Fruit fly (Drosophila melanogaster) whole organism, wandering third instar larva: ENCODE results near the gene CG32985.
A peak's percentile ranks its signal among the peaks of the same experiment; 100 is the strongest.

Experiments
- CG9705 ChIP-seq: fragments of 200-800 bp; sonication (Bioruptor generic); optimal IDR thresholded peaks from 2 replicates; lab custom pipeline; 2018; ENCODE audit warnings: missing biosample characterization, mild to moderate bottlenecking, missing genetic modification characterization
- CrebA ChIP-seq: fragments of 200-800 bp; sonication (Bioruptor generic); optimal IDR thresholded peaks from 2 replicates; lab custom pipeline; 2016; ENCODE audit warnings: missing biosample characterization, mild to moderate bottlenecking, missing genetic modification characterization, borderline replicate concordance
- Dfd ChIP-seq: fragments of >200 bp; optimal IDR thresholded peaks from 2 replicates; lab custom pipeline; 2017; ENCODE audit warnings: missing biosample characterization, missing genetic modification characterization
- Dif ChIP-seq: fragments of 200-275, 200-300 bp; sonication (Bioruptor generic); optimal IDR thresholded peaks from 2 replicates; lab custom pipeline; 2018; ENCODE audit warnings: missing biosample characterization, missing genetic modification characterization; ENCODE audit not compliant: partially characterized antibody
- GATAd ChIP-seq: sonication (Bioruptor generic); optimal IDR thresholded peaks from 2 replicates; lab custom pipeline; 2016; ENCODE audit warnings: missing biosample characterization, missing genetic modification characterization
- HLH106 ChIP-seq: fragments of 200-800 bp; optimal IDR thresholded peaks from 3 replicates; lab custom pipeline; 2019; ENCODE audit warnings: missing biosample characterization, mild to moderate bottlenecking, missing genetic modification characterization, moderate library complexity
- Hnf4 ChIP-seq: fragments of 200-800 bp; sonication (Bioruptor generic); optimal IDR thresholded peaks from 2 replicates; lab custom pipeline; 2016; ENCODE audit warnings: missing biosample characterization, mild to moderate bottlenecking, missing genetic modification characterization
- Hr83 ChIP-seq: fragments of 200-300 bp; sonication (Bioruptor generic); optimal IDR thresholded peaks from 2 replicates; lab custom pipeline; 2016; ENCODE audit warnings: missing biosample characterization, mild to moderate bottlenecking, missing genetic modification characterization, moderate library complexity; ENCODE audit not compliant: poor library complexity, severe bottlenecking
- Jra ChIP-seq: sonication (Bioruptor generic); optimal IDR thresholded peaks from 2 replicates; lab custom pipeline; 2016; ENCODE audit warnings: missing biosample characterization, missing genetic modification characterization
- Mio ChIP-seq: sonication (Bioruptor generic); optimal IDR thresholded peaks from 2 replicates; lab custom pipeline; 2016; ENCODE audit warnings: missing biosample characterization, missing genetic modification characterization
- Myc ChIP-seq: fragments of >200 bp; optimal IDR thresholded peaks from 2 replicates; lab custom pipeline; 2017
- N ChIP-seq: fragments of >200 bp; optimal IDR thresholded peaks from 2 replicates; lab custom pipeline; 2018; ENCODE audit warnings: missing biosample characterization, missing external identifiers, missing genetic modification characterization
- OdsH ChIP-seq: fragments of 200-800 bp; sonication (Bioruptor generic); optimal IDR thresholded peaks from 2 replicates; lab custom pipeline; 2016; ENCODE audit warnings: missing biosample characterization, mild to moderate bottlenecking, missing genetic modification characterization
- Sp1 ChIP-seq: fragments of 200-800 bp; sonication (Bioruptor generic); optimal IDR thresholded peaks from 3 replicates; lab custom pipeline; 2019; ENCODE audit warnings: missing biosample characterization, mild to moderate bottlenecking, missing genetic modification characterization, moderate library complexity
- Vsx2 ChIP-seq: fragments of 200-300, 225-300 bp; sonication (Bioruptor generic); optimal IDR thresholded peaks from 2 replicates; lab custom pipeline; 2018; ENCODE audit warnings: missing biosample characterization, missing genetic modification characterization; ENCODE audit not compliant: partially characterized antibody
- br ChIP-seq: fragments of 200-800 bp; sonication (Bioruptor generic); optimal IDR thresholded peaks from 2 replicates; lab custom pipeline; 2016; ENCODE audit warnings: missing biosample characterization, missing genetic modification characterization
- brk ChIP-seq: fragments of 200-800 bp; sonication (Bioruptor generic); optimal IDR thresholded peaks from 2 replicates; lab custom pipeline; 2016; ENCODE audit warnings: missing biosample characterization, mild to moderate bottlenecking, missing genetic modification characterization
- dmrt93B ChIP-seq: fragments of 200-800 bp; sonication (Bioruptor generic); optimal IDR thresholded peaks from 2 replicates; lab custom pipeline; 2018; ENCODE audit warnings: missing biosample characterization, mild to moderate bottlenecking, missing genetic modification characterization
- dsf ChIP-seq: sonication (Bioruptor generic); optimal IDR thresholded peaks from 2 replicates; lab custom pipeline; 2016; ENCODE audit warnings: missing biosample characterization, missing genetic modification characterization, borderline replicate concordance
- ey ChIP-seq: fragments of 200-800 bp; sonication (Bioruptor generic); optimal IDR thresholded peaks from 2 replicates; lab custom pipeline; 2016; ENCODE audit warnings: missing biosample characterization, missing genetic modification characterization
- foxo ChIP-seq, 2 experiments: fragments of 200-800 bp; sonication (Bioruptor generic); optimal IDR thresholded peaks; 2 replicates in 1 of 2; 3 replicates in 1 of 2; lab custom pipeline; 2016 to 2017; ENCODE audit warnings: missing biosample characterization in 2 of 2, missing genetic modification characterization in 2 of 2
- h ChIP-seq: fragments of 200-800 bp; sonication (Bioruptor generic); optimal IDR thresholded peaks from 3 replicates; lab custom pipeline; 2016; ENCODE audit warnings: missing biosample characterization, mild to moderate bottlenecking, missing genetic modification characterization
- jim ChIP-seq: fragments of 175-275, 200-325 bp; sonication (Bioruptor generic); optimal IDR thresholded peaks from 2 replicates; lab custom pipeline; 2016; ENCODE audit warnings: missing biosample characterization, mild to moderate bottlenecking, missing genetic modification characterization
- pan ChIP-seq: fragments of >200 bp; optimal IDR thresholded peaks from 2 replicates; lab custom pipeline; 2017
- rgr ChIP-seq: fragments of 200-800 bp; sonication (Bioruptor generic); optimal IDR thresholded peaks from 3 replicates; lab custom pipeline; 2016; ENCODE audit warnings: missing biosample characterization, mild to moderate bottlenecking, missing genetic modification characterization
- sage ChIP-seq: fragments of 200-800 bp; sonication (Bioruptor generic); optimal IDR thresholded peaks from 2 replicates; lab custom pipeline; 2016; ENCODE audit warnings: missing biosample characterization, mild to moderate bottlenecking, missing genetic modification characterization
- sv ChIP-seq: fragments of 200-800 bp; sonication (Bioruptor generic); optimal IDR thresholded peaks from 3 replicates; lab custom pipeline; 2016; ENCODE audit warnings: missing biosample characterization, missing genetic modification characterization
- tai ChIP-seq: sonication (Bioruptor generic); optimal IDR thresholded peaks from 2 replicates; lab custom pipeline; 2016; ENCODE audit warnings: missing biosample characterization, missing genetic modification characterization
- usp ChIP-seq: fragments of >200 bp; optimal IDR thresholded peaks from 2 replicates; lab custom pipeline; 2017; ENCODE audit warnings: missing biosample characterization, missing genetic modification characterization

Gene CG32985

DNA sequence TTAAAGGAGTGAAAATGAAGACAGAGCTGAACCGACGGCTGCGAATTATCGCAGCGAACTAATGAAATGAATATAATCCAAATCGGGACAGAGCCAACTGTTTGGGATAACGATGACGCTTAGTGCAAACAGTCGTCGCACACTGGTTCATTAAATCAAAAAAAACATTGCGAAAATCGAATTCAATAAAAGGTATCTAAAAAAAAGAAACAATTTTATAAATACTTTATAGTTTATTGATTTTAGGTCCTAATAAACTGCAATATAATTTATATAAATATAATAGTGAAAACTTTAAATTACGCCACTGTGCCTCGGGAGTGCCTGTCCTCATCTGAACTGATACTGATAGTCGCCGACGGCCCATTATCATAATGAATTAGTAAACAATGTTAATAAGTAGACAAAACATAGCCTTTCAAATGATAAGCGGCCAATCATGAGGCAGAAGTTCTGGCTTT is 3.3 kb upstream of the CG32985 start, which contains the start of gene CG31886:
Gene CG31886, minus strand, starts transcription at position 51 of the 461 bp plus-strand sequence.
- TF ChIP-seq CG9705 (GFP tag; lab: Kevin White, UChicago) (no peak), dsf (GFP tag; lab: Kevin White, UChicago) (no peak)
- TF ChIP-seq, all 38 proteins: peak for 0

DNA sequence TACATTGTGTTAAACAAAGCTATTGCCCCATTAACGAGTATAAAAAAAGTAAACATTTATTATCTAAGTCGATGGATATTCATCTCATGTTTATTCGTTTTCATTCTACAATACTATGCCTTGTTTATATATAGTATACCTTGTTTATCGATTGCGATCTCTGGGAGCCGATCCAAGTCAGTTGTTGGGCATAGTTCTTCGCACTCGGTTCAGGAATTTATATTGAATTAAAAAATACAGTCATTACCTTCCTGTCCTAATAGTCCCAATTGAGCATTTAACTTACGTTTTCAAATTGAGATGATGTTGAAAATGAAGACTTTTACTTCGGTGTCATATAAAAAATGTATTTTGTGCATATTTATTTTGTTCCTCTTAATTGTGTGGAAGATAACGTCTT is 2.3 kb downstream of the CG32985 start, which contains the start of gene CG32984:
Gene CG32984, plus strand, starts transcription at position 301 of the 400 bp plus-strand sequence.
- TF ChIP-seq dsf (GFP tag; lab: Kevin White, UChicago) = no peak
- TF ChIP-seq br (GFP tag; lab: Kevin White, UChicago) = no peak
- TF ChIP-seq Hnf4 (GFP tag; lab: Kevin White, UChicago) = no peak
- no peak for TF ChIP-seq CG9705 (GFP tag; lab: Kevin White, UChicago)
- TF ChIP-seq Vsx2 (GFP tag; lab: Kevin White, UChicago) = no peak
- TF ChIP-seq GATAd (GFP tag; lab: Kevin White, UChicago) = no peak
- no peak for TF ChIP-seq ey (GFP tag; lab: Kevin White, UChicago)
- TF ChIP-seq rgr = no peak
- no peak for TF ChIP-seq Hr83 (GFP tag; lab: Kevin White, UChicago)
- no peak for TF ChIP-seq dmrt93B
- TF ChIP-seq sv (GFP tag; lab: Kevin White, UChicago) = no peak
- TF ChIP-seq CrebA (GFP tag; lab: Kevin White, UChicago) = no peak
- TF ChIP-seq, all 38 proteins: peak for 0

DNA sequence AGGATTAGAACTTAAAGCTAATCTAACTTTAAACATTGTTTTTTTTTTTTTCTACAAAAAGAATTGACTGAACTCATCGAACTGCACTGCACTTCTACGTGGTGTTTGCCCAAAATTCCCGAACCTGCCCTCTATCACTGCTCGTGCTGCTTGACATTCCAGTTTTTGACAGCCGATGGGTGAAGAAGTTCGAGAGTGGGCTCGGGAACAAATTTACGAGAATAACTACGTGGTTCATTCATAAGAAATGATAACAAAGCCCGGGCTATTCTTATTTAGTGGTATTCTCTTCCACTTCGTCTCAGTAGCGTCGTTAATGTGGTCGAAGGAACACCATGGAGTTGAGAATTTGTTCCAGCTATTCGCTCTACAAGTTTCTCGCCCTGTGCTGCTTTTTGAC is 4.9 kb downstream of the CG32985 start, which contains the start of gene CG18088:
Gene CG18088, plus strand, starts transcription at position 301 of the 400 bp plus-strand sequence.
- TF ChIP-seq sage (no peak), Sp1 (GFP tag; lab: Kevin White, UChicago) (no peak), dsf (GFP tag; lab: Kevin White, UChicago) (no peak), brk (GFP tag; lab: Kevin White, UChicago) (no peak), dmrt93B (no peak), sv (GFP tag; lab: Kevin White, UChicago) (no peak), Mio (GFP tag; lab: Kevin White, UChicago) (no peak)

DNA sequence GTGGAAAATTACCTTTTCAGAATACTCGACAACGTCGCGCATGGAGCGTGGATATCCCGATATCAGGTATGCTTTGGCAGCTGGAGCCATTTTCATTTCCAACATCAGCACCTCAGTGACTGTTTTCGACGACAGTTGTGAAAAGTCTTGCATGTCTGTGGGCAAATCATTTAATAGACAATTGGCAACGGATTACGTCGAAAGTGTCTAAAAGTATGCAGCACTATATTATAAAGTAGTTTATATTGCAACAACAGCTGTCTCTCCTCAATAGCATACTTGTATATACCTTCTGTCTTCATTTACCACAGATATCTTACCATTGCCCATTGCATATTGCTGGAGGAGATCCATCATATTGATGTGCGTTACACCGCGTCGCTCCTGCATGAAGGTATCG is 10.6 kb downstream of the CG32985 start:
- TF ChIP-seq tai (GFP tag; lab: Kevin White, UChicago) (no peak), CrebA (GFP tag; lab: Kevin White, UChicago) (no peak), Dfd (GFP tag; lab: Kevin White, UChicago) (no peak), Jra (GFP tag; lab: Kevin White, UChicago) (no peak), OdsH (GFP tag; lab: Kevin White, UChicago) (no peak), brk (GFP tag; lab: Kevin White, UChicago) (no peak), GATAd (GFP tag; lab: Kevin White, UChicago) (no peak), pan (lab: Kevin White, UChicago) (no peak), Mio (GFP tag; lab: Kevin White, UChicago) (no peak), HLH106 (tag; lab: Kevin White, UChicago) (no peak), Dif (GFP tag; lab: Kevin White, UChicago) (no peak), usp (GFP tag; lab: Kevin White, UChicago) (no peak), Sp1 (GFP tag; lab: Kevin White, UChicago) (no peak)

DNA sequence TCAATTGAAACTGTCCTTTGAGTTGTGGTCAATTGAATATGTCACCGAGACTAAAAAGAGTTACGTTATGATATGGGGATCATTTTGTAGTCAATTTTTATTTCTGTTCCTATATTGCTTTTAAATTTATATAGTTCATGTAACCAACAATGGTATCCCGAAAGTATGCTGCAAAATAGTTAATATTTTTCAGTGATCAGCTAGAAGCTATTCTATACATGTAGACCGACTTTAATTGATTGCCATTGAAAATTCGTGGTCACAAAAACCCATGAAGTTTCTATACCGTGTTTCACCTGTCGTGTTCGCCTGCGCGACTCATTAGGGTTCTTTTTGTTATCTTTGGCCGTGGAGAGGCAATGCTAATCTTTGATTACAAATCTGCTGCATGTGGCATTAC is 12.2 kb downstream of the CG32985 start:
- TF ChIP-seq jim (GFP tag; lab: Kevin White, UChicago) (no peak), sv (GFP tag; lab: Kevin White, UChicago) (no peak), CrebA (GFP tag; lab: Kevin White, UChicago) (no peak), br (GFP tag; lab: Kevin White, UChicago) (no peak), Myc (lab: Kevin White, UChicago) (peak; percentile 41), N (peak; percentile 21), h (GFP tag; lab: Kevin White, UChicago) (no peak), sage (no peak), Dif (GFP tag; lab: Kevin White, UChicago) (no peak), foxo (GFP tag; optimal IDR thresholded peaks at IDR 0.05; lab: Kevin White, UChicago) (no peak)
